Fruit fly (Drosophila melanogaster) whole organism, embryonic: ENCODE data around the gene peng.
A peak's percentile ranks its signal among the peaks of the same experiment; 100 is the strongest.

Experiments
- Atf-2 ChIP-seq: fragments of 200-800 bp; sonication (Bioruptor generic); optimal IDR thresholded peaks from 2 replicates; lab custom pipeline; 2016; ENCODE audit warnings: missing biosample characterization, missing genetic modification characterization
- Blimp-1 ChIP-seq: fragments of 200-800 bp; sonication (Bioruptor generic); optimal IDR thresholded peaks from 3 replicates; lab custom pipeline; 2018; ENCODE audit warnings: missing biosample characterization, missing genetic modification characterization, mild to moderate bottlenecking, moderate library complexity, missing genetic modification reagents
- CG11093 ChIP-seq: fragments of 200-800 bp; sonication (Bioruptor generic); IDR thresholded peaks from 3 replicates; pipeline ENCODE4 v1.3.6; 2022; ENCODE audit warnings: missing biosample characterization, missing genetic modification characterization
- CG11695 ChIP-seq: fragments of 200-800 bp; sonication (Bioruptor generic); IDR thresholded peaks from 3 replicates; pipeline ENCODE4 v1.3.6; 2022; ENCODE audit warnings: missing biosample characterization, missing genetic modification characterization
- CG12659 ChIP-seq: fragments of 200-800 bp; sonication (Bioruptor generic); optimal IDR thresholded peaks from 3 replicates; lab custom pipeline; 2017; ENCODE audit warnings: mild to moderate bottlenecking, missing biosample characterization, missing genetic modification reagents, missing genetic modification characterization
- CG12744 ChIP-seq: fragments of 200-800 bp; sonication (Bioruptor generic); optimal IDR thresholded peaks from 2 replicates; lab custom pipeline; 2016; ENCODE audit warnings: missing biosample characterization, missing genetic modification characterization
- CG13624 ChIP-seq: fragments of 200-800 bp; sonication (Bioruptor generic); optimal IDR thresholded peaks from 2 replicates; lab custom pipeline; 2016; ENCODE audit warnings: missing biosample characterization, missing genetic modification characterization
- CG13894 ChIP-seq: fragments of 200-800 bp; sonication (Bioruptor generic); optimal IDR thresholded peaks from 3 replicates; lab custom pipeline; 2018; ENCODE audit warnings: missing biosample characterization, mild to moderate bottlenecking, missing genetic modification characterization, moderate library complexity
- CG1602 ChIP-seq: fragments of 200-800 bp; sonication (Bioruptor generic); optimal IDR thresholded peaks from 3 replicates; lab custom pipeline; 2016; ENCODE audit warnings: missing biosample characterization, missing genetic modification characterization
- CG16779 ChIP-seq: fragments of 200-800 bp; sonication (Bioruptor generic); IDR thresholded peaks from 2 replicates; pipeline ENCODE4 v1.3.6; 2022; ENCODE audit warnings: missing biosample characterization, missing genetic modification characterization
- CG17361 ChIP-seq: fragments of 200-800 bp; sonication (Bioruptor generic); IDR thresholded peaks from 3 replicates; pipeline ENCODE4 v1.3.6; 2022; ENCODE audit warnings: missing biosample characterization, missing genetic modification characterization
- CG33213 ChIP-seq: fragments of 200-800 bp; sonication (Bioruptor generic); optimal IDR thresholded peaks from 3 replicates; lab custom pipeline; 2016; ENCODE audit warnings: missing biosample characterization, missing genetic modification characterization
- CG3726 ChIP-seq: fragments of 200-800 bp; sonication (Bioruptor generic); IDR thresholded peaks from 3 replicates; pipeline ENCODE4, ENCODE4 v1.3.6; 2022; ENCODE audit warnings: missing biosample characterization, missing genetic modification characterization
- CG3847 ChIP-seq: fragments of 200-800 bp; sonication (Bioruptor generic); IDR thresholded peaks from 2 replicates; pipeline ENCODE4 v1.3.6; 2022; ENCODE audit warnings: missing biosample characterization, missing genetic modification characterization
- CG4854 ChIP-seq: fragments of 200-800 bp; sonication (Bioruptor generic); optimal IDR thresholded peaks from 2 replicates; lab custom pipeline; 2016; ENCODE audit warnings: missing biosample characterization, missing genetic modification characterization, inconsistent platforms
- CG5180 ChIP-seq: fragments of 200-800 bp; sonication (Bioruptor generic); optimal IDR thresholded peaks from 3 replicates; lab custom pipeline; 2017; ENCODE audit warnings: missing biosample characterization, missing genetic modification characterization, mild to moderate bottlenecking, moderate library complexity, missing genetic modification reagents
- CG5953 ChIP-seq: fragments of 200-800 bp; sonication (Bioruptor generic); IDR thresholded peaks from 2 replicates; pipeline ENCODE4 v1.3.6; 2022; ENCODE audit warnings: missing biosample characterization, missing genetic modification characterization
- CG6175 ChIP-seq: fragments of 200-800 bp; sonication (Bioruptor generic); IDR thresholded peaks from 3 replicates; pipeline ENCODE4 v1.3.6; 2022; ENCODE audit warnings: missing biosample characterization, missing genetic modification characterization
- CG6791 ChIP-seq: fragments of 200-800 bp; sonication (Bioruptor generic); IDR thresholded peaks from 3 replicates; pipeline ENCODE4 v1.3.6; 2022; ENCODE audit warnings: missing biosample characterization, missing genetic modification characterization; ENCODE audit not compliant: partially characterized antibody
- CG7745 ChIP-seq: fragments of 200-800 bp; sonication (Bioruptor generic); optimal IDR thresholded peaks from 2 replicates; lab custom pipeline; 2018; ENCODE audit warnings: missing biosample characterization, mild to moderate bottlenecking, missing genetic modification characterization, moderate library complexity
- CG7987 ChIP-seq: fragments of 200-800 bp; sonication (Bioruptor generic); optimal IDR thresholded peaks from 2 replicates; lab custom pipeline; 2018; ENCODE audit warnings: missing biosample characterization, mild to moderate bottlenecking, missing genetic modification characterization, moderate library complexity
- CG9727 ChIP-seq: fragments of 200-800 bp; sonication (Bioruptor generic); optimal IDR thresholded peaks from 3 replicates; lab custom pipeline; 2017; ENCODE audit warnings: missing biosample characterization, mild to moderate bottlenecking, missing genetic modification characterization
- CG9817 ChIP-seq: fragments of 200-800 bp; sonication (Bioruptor generic); optimal IDR thresholded peaks from 2 replicates; lab custom pipeline; 2018; ENCODE audit warnings: missing biosample characterization, mild to moderate bottlenecking, missing genetic modification characterization, moderate library complexity
- CG9932 ChIP-seq: fragments of 200-800 bp; sonication (Bioruptor generic); IDR thresholded peaks from 2 replicates; pipeline ENCODE4 v1.3.6; 2022; ENCODE audit warnings: missing biosample characterization, missing genetic modification characterization
- Dip2 ChIP-seq: fragments of 200-800 bp; sonication (Bioruptor generic); IDR thresholded peaks from 2 replicates; pipeline ENCODE4 v1.3.6; 2022; ENCODE audit warnings: missing biosample characterization, missing genetic modification characterization
- Doc3 ChIP-seq: fragments of 200-800 bp; sonication (Bioruptor generic); IDR thresholded peaks from 3 replicates; pipeline ENCODE4 v1.3.6; 2022; ENCODE audit warnings: missing biosample characterization, missing genetic modification characterization; ENCODE audit not compliant: partially characterized antibody
- E2f1 ChIP-seq: fragments of 200-800 bp; sonication (Bioruptor generic); IDR thresholded peaks from 2 replicates; pipeline ENCODE4 v1.3.6; 2022; ENCODE audit warnings: missing biosample characterization, missing genetic modification characterization
- Eip74EF ChIP-seq, 2 experiments: fragments of 200-800 bp in 1 of 2; fragments of >200 bp in 1 of 2; sonication (Bioruptor generic) in 1 of 2; optimal IDR thresholded peaks; 2 replicates each; lab custom pipeline; 2017 to 2019; ENCODE audit warnings: missing biosample characterization in 2 of 2, missing genetic modification characterization in 2 of 2, mild to moderate bottlenecking in 1 of 2, moderate library complexity in 1 of 2
- Hmx ChIP-seq: fragments of 200-800 bp; sonication (Bioruptor generic); optimal IDR thresholded peaks from 2 replicates; lab custom pipeline; 2016; ENCODE audit warnings: missing biosample characterization, missing genetic modification characterization
- Hr39 ChIP-seq: fragments of >200 bp; optimal IDR thresholded peaks from 2 replicates; lab custom pipeline; 2017
- Nf-YA ChIP-seq: fragments of 200-800 bp; sonication (Bioruptor generic); IDR thresholded peaks from 2 replicates; pipeline ENCODE4 v1.3.6; 2022; ENCODE audit warnings: missing biosample characterization, missing genetic modification characterization
- Nf-YB ChIP-seq: fragments of 200-800 bp; sonication (Bioruptor generic); optimal IDR thresholded peaks from 3 replicates; lab custom pipeline; 2019; ENCODE audit warnings: missing biosample characterization, mild to moderate bottlenecking, missing genetic modification characterization, moderate library complexity
- Scr ChIP-seq: fragments of 200-800 bp; sonication (Bioruptor generic); IDR thresholded peaks from 2 replicates; pipeline ENCODE4 v1.3.6; 2022; ENCODE audit warnings: missing biosample characterization, missing genetic modification characterization; ENCODE audit not compliant: partially characterized antibody
- Side ChIP-seq: fragments of 200-800 bp; sonication (Bioruptor generic); optimal IDR thresholded peaks from 2 replicates; lab custom pipeline; 2016; ENCODE audit warnings: missing biosample characterization, missing genetic modification characterization
- Sin3A ChIP-seq: fragments of >200 bp; optimal IDR thresholded peaks from 2 replicates; lab custom pipeline; 2018
- Sox100B ChIP-seq: fragments of 200-800 bp; sonication (Bioruptor generic); optimal IDR thresholded peaks from 3 replicates; lab custom pipeline; 2018; ENCODE audit warnings: missing biosample characterization, mild to moderate bottlenecking, missing genetic modification characterization
- TFAM ChIP-seq: fragments of 200-800 bp; sonication (Bioruptor generic); optimal IDR thresholded peaks from 2 replicates; lab custom pipeline; 2017; ENCODE audit warnings: missing biosample characterization, missing genetic modification characterization, inconsistent platforms
- ato ChIP-seq: fragments of 200-800 bp; sonication (Bioruptor generic); IDR thresholded peaks from 2 replicates; pipeline ENCODE4 v1.3.6; 2022; ENCODE audit warnings: missing biosample characterization, missing genetic modification characterization; ENCODE audit not compliant: partially characterized antibody
- bowl ChIP-seq: fragments of 200-800 bp; sonication (Bioruptor generic); IDR thresholded peaks from 2 replicates; pipeline ENCODE4 v1.3.6; 2022; ENCODE audit warnings: missing biosample characterization, missing genetic modification characterization
- cg ChIP-seq: fragments of 200-800 bp; sonication (Bioruptor generic); optimal IDR thresholded peaks from 3 replicates; lab custom pipeline; 2019; ENCODE audit warnings: missing biosample characterization, mild to moderate bottlenecking, missing genetic modification characterization, moderate library complexity
- eve ChIP-seq, 2 experiments: fragments of >200 bp; optimal IDR thresholded peaks; 2 replicates each; lab custom pipeline; 2017; ENCODE audit warnings: missing biosample characterization in 2 of 2, missing genetic modification characterization in 2 of 2
- org-1 ChIP-seq: fragments of 200-800 bp; sonication (Bioruptor generic); optimal IDR thresholded peaks from 2 replicates; lab custom pipeline; 2017; ENCODE audit warnings: missing biosample characterization, missing genetic modification characterization
- pan ChIP-seq, 4 experiments: fragments of >200 bp in 3 of 4; fragments of 200-800 bp in 1 of 4; sonication (Bioruptor generic) in 1 of 4; optimal IDR thresholded peaks in 3 of 4; IDR thresholded peaks in 1 of 4; 2 replicates each; pipeline versions ENCODE4 v1.3.6 to Lab custom; 2017 to 2022; ENCODE audit warnings: missing biosample characterization in 2 of 4, missing genetic modification characterization in 2 of 4, mixed read lengths in 1 of 4
- pho ChIP-seq: fragments of 200-800 bp; sonication (Bioruptor generic); optimal IDR thresholded peaks from 2 replicates; lab custom pipeline; 2016; ENCODE audit warnings: missing biosample characterization, missing genetic modification characterization
- ro ChIP-seq: fragments of 200-800 bp; sonication (Bioruptor generic); IDR thresholded peaks from 2 replicates; pipeline ENCODE4 v1.3.6; 2022; ENCODE audit warnings: missing biosample characterization, missing genetic modification characterization
- row ChIP-seq: fragments of 200-800 bp; sonication (Bioruptor generic); IDR thresholded peaks from 3 replicates; pipeline ENCODE4 v1.3.6; 2022; ENCODE audit warnings: missing biosample characterization, missing genetic modification characterization
- ssp ChIP-seq: fragments of 200-800 bp; sonication (Bioruptor generic); IDR thresholded peaks from 2 replicates; pipeline ENCODE4 v1.3.6; 2022; ENCODE audit warnings: missing biosample characterization, missing genetic modification characterization
- tll ChIP-seq, 2 experiments: fragments of 200-800 bp in 1 of 2; fragments of >200 bp in 1 of 2; sonication (Bioruptor generic) in 1 of 2; optimal IDR thresholded peaks; 2 replicates each; lab custom pipeline; 2017 to 2019; ENCODE audit warnings: missing biosample characterization in 2 of 2, missing genetic modification characterization in 2 of 2, mild to moderate bottlenecking in 1 of 2, moderate library complexity in 1 of 2
- tna ChIP-seq: fragments of 200-800 bp; sonication (Bioruptor generic); IDR thresholded peaks from 2 replicates; pipeline ENCODE4 v1.3.6; 2022; ENCODE audit warnings: missing biosample characterization, missing genetic modification characterization; ENCODE audit not compliant: partially characterized antibody

peng gene

DNA sequence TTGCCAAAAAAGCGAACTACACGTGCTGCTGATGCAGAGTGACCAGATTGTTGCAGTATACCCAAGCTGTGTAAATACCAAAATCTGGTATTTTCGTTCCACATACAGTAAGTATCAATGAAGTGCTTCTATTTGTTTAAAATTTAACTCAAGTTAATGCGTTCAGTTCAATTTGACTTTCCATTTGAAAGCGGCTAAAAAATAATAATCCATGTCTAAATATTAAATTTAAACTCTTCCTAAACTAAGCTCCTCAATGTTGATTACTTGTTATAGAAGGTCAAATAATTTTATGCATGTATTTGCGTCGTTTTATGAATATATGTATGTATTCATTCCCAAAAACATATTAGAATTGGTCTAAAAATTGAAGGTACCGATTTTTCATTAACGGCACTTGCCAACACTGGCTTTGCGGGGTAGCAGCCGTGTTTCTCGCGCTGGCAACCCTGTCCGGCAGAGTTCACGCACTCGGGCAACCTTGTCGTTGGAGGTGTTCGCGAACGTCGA is at the start of gene peng, which contains the start of gene sol (continued):
- TF ChIP-seq CG3726 (GFP tag; lab: Robert Waterston, UW) (no peak), pan (optimal IDR thresholded peaks at IDR 0.05; lab: Kevin White, UChicago) (no peak), pan (GFP tag; optimal IDR thresholded peaks at IDR 0.05 in 1 of 2, IDR thresholded peaks at IDR 0.05 in 1 of 2) (peak in 1 of 2 experiments; percentile 61), Hr39 (no peak), ssp (GFP tag; lab: Robert Waterston, UW) (peak; percentile 51; the same call in 1 of the 2 replicates), Scr (GFP tag; lab: Robert Waterston, UW) (no peak), Nf-YB (GFP tag; lab: Kevin White, UChicago) (peak; percentile 45), eve (GFP tag; optimal IDR thresholded peaks at IDR 0.05; lab: Kevin White, UChicago) (no peak), org-1 (peak; percentile 59), CG9932 (GFP tag; lab: Robert Waterston, UW) (peak; percentile 79), tna (no peak), CG6791 (peak; percentile 73), Dip2 (GFP tag; lab: Robert Waterston, UW) (no peak), CG16779 (GFP tag; lab: Robert Waterston, UW) (no peak), CG12659 (GFP tag; lab: Kevin White, UChicago) (peak; percentile 70), Sin3A (lab: Kevin White, UChicago) (peak; percentile 64), Blimp-1 (GFP tag; lab: Kevin White, UChicago) (peak; percentile 57), CG1602 (GFP tag; lab: Kevin White, UChicago) (peak; percentile 77), E2f1 (peak; percentile 49; the same call in 1 of the 2 replicates), CG9817 (tag; lab: Kevin White, UChicago) (peak; percentile 62), CG11093 (GFP tag; lab: Robert Waterston, UW) (no peak), ato (GFP tag; lab: Robert Waterston, UW) (no peak), CG17361 (GFP tag; lab: Robert Waterston, UW) (peak; percentile 84; the same call in 2 of the 3 replicates), ro (no peak), row (GFP tag; lab: Robert Waterston, UW) (peak; percentile 87), Nf-YA (GFP tag; lab: Robert Waterston, UW) (no peak), CG12744 (GFP tag; lab: Kevin White, UChicago) (peak; percentile 46), cg (GFP tag; lab: Kevin White, UChicago) (no peak), CG5953 (GFP tag; lab: Robert Waterston, UW) (no peak), CG9727 (GFP tag; lab: Kevin White, UChicago) (peak; percentile 84), CG13624 (GFP tag; lab: Kevin White, UChicago) (peak; percentile 76), Sox100B (no peak), Eip74EF (GFP tag; optimal IDR thresholded peaks at IDR 0.05; lab: Kevin White, UChicago) (no peak), CG7987 (GFP tag; lab: Kevin White, UChicago) (peak; percentile 15), CG5180 (GFP tag; lab: Kevin White, UChicago) (no peak), pho (GFP tag; lab: Kevin White, UChicago) (peak; percentile 77), bowl (GFP tag; lab: Robert Waterston, UW) (no peak), TFAM (no peak), tll (GFP tag; optimal IDR thresholded peaks at IDR 0.05; lab: Kevin White, UChicago) (no peak), CG11695 (GFP tag; lab: Robert Waterston, UW) (peak; percentile 54; the same call in 2 of the 3 replicates), CG7745 (tag; lab: Kevin White, UChicago) (no peak), Hmx (no peak), CG33213 (peak; percentile 73), CG4854 (GFP tag; lab: Kevin White, UChicago) (peak; percentile 29), Atf-2 (GFP tag; lab: Kevin White, UChicago) (peak; percentile 69), Doc3 (GFP tag; lab: Robert Waterston, UW) (no peak), CG13894 (tag; lab: Kevin White, UChicago) (peak; percentile 76), CG6175 (GFP tag; lab: Robert Waterston, UW) (0 out of 3 replicates have a peak, but pooled peaks have one; percentile 25), CG3847 (GFP tag; lab: Robert Waterston, UW) (peak; percentile 69), Side (GFP tag; lab: Kevin White, UChicago) (peak; percentile 74)
